Worm (Caenorhabditis elegans): Measurements from ENCODE around the gene lin-12.

ce11 chrIII:9069712-9070111, 1.6 kb downstream of the lin-12 start:
- TF ChIP-seq lin-11 (tag; optimal IDR thresholded peaks at IDR 0.05) (no peak), ztf-16 (tag; optimal IDR thresholded peaks at IDR 0.05) (no peak), C08G9.2 (tag; optimal IDR thresholded peaks at IDR 0.05) (no peak), ama-1 (optimal IDR thresholded peaks at IDR 0.05) (no peak), unc-42 (tag; optimal IDR thresholded peaks at IDR 0.05) (no peak), elt-2 (tag; optimal IDR thresholded peaks at IDR 0.05) (no peak), sox-2 (GFP tag; IDR thresholded peaks at IDR 0.05) (no peak)
